Worm (Caenorhabditis elegans): ENCODE data around the gene oat-1.

oat-1 gene

ce11 chrIV:8481308-8481707 is 8.9 kb upstream of the oat-1 start, which contains the start of gene spp-8:
TSS of gene spp-8 (plus strand) at chrIV:8481664.
- TF ChIP-seq unc-62 (GFP tag; optimal IDR thresholded peaks at IDR 0.05), result no peak

- no peak for TF ChIP-seq unc-62 (GFP tag; optimal IDR thresholded peaks at IDR 0.05)
Measured at ce11 chrIV:8479346-8479745, 7.0 kb upstream of the oat-1 start, which contains the start of gene hlh-12. TSS of gene hlh-12 (minus strand) at chrIV:8479446.

DNA sequence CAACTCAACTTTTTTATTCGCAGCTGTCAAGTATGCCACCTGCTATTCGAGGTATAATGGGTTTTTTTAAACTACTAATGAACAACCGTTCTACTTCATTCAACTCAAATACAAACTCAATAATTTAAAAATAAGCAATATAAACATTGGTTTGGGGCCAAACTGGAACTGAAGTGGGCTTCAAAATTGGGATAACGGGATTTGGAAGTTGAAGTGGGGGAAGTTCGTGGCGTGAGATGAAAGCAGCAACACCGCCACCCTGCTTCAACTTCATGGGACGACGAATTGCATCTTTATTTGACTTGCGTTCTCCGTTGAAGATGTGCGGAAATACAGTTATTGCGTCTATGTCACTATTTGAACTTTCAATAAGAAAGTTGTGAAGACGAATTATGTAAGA is 6.1 kb upstream of the oat-1 start:
- TF ChIP-seq unc-62 (GFP tag; optimal IDR thresholded peaks at IDR 0.05), result no peak

- TF ChIP-seq unc-62 (GFP tag; optimal IDR thresholded peaks at IDR 0.05), result no peak
Measured at ce11 chrIV:8476880-8477279, 4.5 kb upstream of the oat-1 start, which contains the start of gene spp-10. TSS of gene spp-10 (plus strand) at chrIV:8477180.

DNA sequence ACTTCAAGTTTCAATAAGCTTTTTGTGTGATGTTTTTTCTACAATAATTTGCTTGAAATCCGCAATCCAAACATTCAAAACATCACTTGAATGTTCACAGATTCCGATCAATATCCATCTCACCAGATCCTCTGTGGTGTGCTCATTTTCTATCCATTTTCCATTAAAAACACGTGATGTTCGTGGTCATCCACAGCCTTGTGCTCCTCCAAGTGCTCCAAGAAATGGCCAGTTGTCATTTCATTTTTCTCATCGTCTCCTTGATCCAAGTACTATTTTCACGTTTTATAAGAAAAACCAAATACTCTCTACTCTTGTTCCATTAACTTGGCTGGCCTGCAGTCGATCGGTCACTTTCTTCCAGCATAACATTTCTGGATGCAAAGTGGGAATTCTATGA is 3.8 kb upstream of the oat-1 start:
- TF ChIP-seq unc-62 (GFP tag; optimal IDR thresholded peaks at IDR 0.05), result no peak

- no peak for TF ChIP-seq unc-62 (GFP tag; optimal IDR thresholded peaks at IDR 0.05)
Measured at ce11 chrIV:8475030-8475679, 2.8 kb upstream of the oat-1 start.

DNA sequence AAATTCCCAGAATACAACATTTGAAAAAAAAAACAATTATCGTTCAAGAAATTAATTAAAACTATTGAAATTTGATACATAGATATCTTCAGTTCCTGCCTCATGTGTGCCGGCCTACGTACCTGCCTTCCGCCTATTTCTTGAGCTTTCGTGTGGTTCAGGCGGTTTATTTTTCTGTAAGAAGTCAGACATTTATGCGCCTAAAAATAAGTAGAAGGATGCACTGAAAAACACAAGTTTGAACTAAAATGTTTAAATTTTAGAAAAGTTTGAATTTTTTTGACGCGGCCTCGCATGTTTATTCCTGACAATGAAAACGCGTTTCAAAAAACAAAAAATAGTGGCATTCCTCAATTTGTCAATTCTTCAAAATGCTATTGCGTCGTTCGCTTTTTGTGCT is 1.4 kb upstream of the oat-1 start, which contains the start of gene C28C12.11:
C28C12.11 (plus strand) TSS at position 301 of the 400 bp plus-strand sequence.
- TF ChIP-seq unc-62 (GFP tag; optimal IDR thresholded peaks at IDR 0.05), result no peak

- TF ChIP-seq unc-62 (GFP tag; optimal IDR thresholded peaks at IDR 0.05), result no peak
Measured at ce11 chrIV:8464187-8464586, 8.2 kb downstream of the oat-1 start.

DNA sequence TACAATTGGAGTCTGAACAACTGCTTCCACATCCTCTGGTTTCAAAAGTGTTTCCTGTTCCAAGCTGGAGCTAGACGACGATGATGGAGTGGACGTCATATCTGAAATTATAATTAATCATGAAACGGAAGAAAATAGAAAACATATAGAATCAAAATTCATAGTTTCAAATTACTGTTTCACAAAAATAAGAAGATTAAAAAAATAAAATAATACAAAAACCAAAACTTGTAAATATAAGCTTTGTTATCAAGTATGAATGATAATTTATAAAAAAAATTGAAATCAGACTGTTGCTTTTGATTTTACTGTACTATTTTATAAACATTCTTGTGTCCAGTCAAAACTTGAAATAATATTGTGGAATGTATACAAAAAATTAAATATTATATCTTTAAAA is 8.7 kb downstream of the oat-1 start, which contains the start of gene str-176:
str-176 (minus strand) TSS at position 101 of the 400 bp plus-strand sequence.
- TF ChIP-seq unc-62 (GFP tag; optimal IDR thresholded peaks at IDR 0.05), result no peak

DNA sequence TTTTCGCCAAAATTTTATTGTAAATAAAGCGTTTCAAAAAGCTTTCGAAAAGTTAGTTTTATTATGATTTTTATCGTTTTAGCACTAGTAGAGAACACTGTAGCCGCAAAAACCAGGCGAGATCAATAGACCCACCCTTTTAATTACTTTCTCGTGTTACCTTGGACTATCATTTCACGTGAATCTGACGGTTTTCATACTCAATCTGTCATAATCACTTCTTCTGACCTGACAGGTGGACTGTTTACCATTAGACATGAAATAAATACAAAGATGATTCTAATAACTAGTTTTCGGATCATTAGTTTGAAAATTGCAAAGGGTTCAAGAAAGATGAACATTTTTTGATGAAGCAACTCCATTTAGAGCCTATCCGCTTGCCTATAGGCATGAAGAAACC is 9.3 kb downstream of the oat-1 start:
- no peak for TF ChIP-seq unc-62 (GFP tag; optimal IDR thresholded peaks at IDR 0.05)

DNA sequence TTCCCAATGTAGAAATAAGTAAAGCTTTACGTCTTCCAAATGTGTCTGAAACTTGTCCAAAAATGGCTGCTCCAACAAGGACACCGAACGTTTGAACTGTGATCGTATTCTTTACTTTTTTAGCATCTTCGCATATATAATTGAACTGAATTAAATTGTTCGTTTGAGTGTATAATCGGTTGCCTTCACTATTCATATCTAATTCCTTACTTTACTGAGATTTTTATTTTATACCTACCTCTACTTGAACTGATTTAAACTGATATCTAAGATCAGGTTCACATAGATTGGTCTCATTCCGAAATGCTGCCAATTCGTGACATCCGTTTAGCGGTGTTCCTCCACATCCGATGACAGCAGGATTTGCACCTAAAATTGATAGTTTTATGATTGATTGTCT is 10.0 kb downstream of the oat-1 start:
- TF ChIP-seq unc-62 (GFP tag; optimal IDR thresholded peaks at IDR 0.05), result no peak

- TF ChIP-seq unc-62 (GFP tag; optimal IDR thresholded peaks at IDR 0.05), result no peak
Measured at ce11 chrIV:8461177-8461576, 11.2 kb downstream of the oat-1 start.

DNA sequence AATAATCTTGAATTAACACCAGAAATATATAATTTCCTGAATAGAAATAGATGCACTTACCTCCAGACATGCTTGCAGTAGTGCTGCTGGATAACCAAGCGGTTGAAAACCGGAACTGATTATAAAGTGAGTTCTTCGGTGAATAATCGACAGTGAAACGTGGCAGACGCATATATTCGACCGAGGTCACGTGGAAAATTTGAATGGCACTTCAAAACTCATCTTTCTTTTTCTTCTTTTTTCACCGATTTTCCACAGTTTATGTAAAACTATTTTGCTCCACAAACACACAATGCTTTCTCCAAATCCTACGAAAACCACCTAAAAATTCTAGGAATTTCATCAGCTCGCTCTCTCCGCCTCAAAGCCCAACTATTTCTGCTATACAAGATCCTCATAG is 12.2 kb downstream of the oat-1 start, which contains the start of gene ant-1.4:
ant-1.4 (minus strand) TSS at position 101 of the 400 bp plus-strand sequence.
- no peak for TF ChIP-seq unc-62 (GFP tag; optimal IDR thresholded peaks at IDR 0.05)

- TF ChIP-seq unc-62 (GFP tag; optimal IDR thresholded peaks at IDR 0.05), result no peak
Measured at ce11 chrIV:8456899-8457298, 15.5 kb downstream of the oat-1 start, which contains the start of gene syx-4. TSS of gene syx-4 (plus strand) at chrIV:8457280.

- TF ChIP-seq unc-62 (GFP tag; optimal IDR thresholded peaks at IDR 0.05), result no peak
Measured at ce11 chrIV:8454076-8454475, 18.3 kb downstream of the oat-1 start.

ce11 chrIV:8453178-8453577 is 19.2 kb downstream of the oat-1 start:
- no peak for TF ChIP-seq unc-62 (GFP tag; optimal IDR thresholded peaks at IDR 0.05)

DNA sequence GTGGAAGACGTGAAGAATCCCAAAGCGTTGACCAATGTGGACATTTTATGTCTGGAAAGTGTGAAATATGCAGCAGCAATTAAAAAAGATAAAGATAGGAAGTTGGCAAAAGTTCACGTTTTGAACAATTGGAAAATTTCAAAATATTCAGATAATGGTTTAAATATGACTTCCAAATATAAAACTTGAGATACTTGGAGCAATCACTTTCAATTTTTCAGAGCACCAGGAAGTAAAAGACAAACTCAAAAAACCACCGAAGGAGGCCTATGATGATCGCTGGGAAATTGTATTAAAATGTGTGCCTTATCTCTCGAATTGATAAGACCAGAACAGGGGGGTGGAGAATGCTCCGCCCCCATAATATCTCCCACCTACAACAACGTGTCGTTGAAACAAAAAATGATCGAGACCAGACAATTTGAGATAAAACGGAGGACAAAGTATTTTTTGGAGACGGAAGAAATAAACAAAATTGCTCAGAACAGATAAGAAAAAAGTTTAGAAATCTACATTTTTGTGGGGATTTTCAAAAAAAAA is 20.6 kb downstream of the oat-1 start, which contains the start of gene eppl-1:
eppl-1 (minus strand) TSS at position 51 of the 540 bp plus-strand sequence.
- TF ChIP-seq unc-62 (GFP tag; optimal IDR thresholded peaks at IDR 0.05), result no peak

Measured in whole organism, dauer.